Worm (Caenorhabditis elegans): Measurements from ENCODE around the gene Y51A2B.16.

DNA sequence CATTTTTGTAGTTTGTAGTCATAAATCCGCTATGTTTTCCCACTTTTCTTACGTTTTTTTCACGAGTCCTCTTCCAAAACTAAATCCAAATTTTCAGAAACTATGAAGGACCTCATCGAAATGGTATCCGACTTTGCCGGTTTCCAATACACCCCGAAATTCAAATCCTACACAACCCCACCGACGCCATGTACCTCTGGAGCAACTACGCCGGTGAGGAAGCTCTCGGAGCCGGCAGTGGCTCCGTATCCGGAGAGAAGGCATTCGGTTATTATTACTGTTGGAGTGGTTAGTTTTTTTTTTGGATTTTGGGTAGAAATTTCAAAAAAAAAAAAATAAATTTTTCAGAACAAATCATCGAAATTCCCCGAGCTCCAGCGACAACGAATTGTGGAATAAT lies 47.7 kb downstream of the Y51A2B.16 start, which contains the start of gene C08E8.3:
- TF ChIP-seq unc-55 (GFP tag; optimal IDR thresholded peaks at IDR 0.05): no peak
- TF ChIP-seq F13H6.1 (tag; optimal IDR thresholded peaks at IDR 0.05): no peak
- TF ChIP-seq che-1 (tag; optimal IDR thresholded peaks at IDR 0.05): no peak
- no peak for TF ChIP-seq K02D7.2 (tag; optimal IDR thresholded peaks at IDR 0.05)
- no peak for TF ChIP-seq ceh-6 (GFP tag; optimal IDR thresholded peaks at IDR 0.05)
- TF ChIP-seq lin-11 (tag; optimal IDR thresholded peaks at IDR 0.05): no peak
- TF ChIP-seq tbx-2 (tag; optimal IDR thresholded peaks at IDR 0.05): no peak
- no peak for TF ChIP-seq hlh-8 (tag; optimal IDR thresholded peaks at IDR 0.05)
- TF ChIP-seq ama-1 (optimal IDR thresholded peaks at IDR 0.05): no peak
